Fruit fly (Drosophila melanogaster) whole organism, wandering third instar larva: Measurements from ENCODE around the gene CG10663.

Source experiments
- Abd-B ChIP-seq: fragments of >200 bp; optimal IDR thresholded peaks from 2 replicates; lab custom pipeline; 2017; ENCODE audit warnings: missing biosample characterization, missing genetic modification characterization
- CG32264 ChIP-seq: fragments of 200-800 bp; sonication (Bioruptor generic); optimal IDR thresholded peaks from 2 replicates; lab custom pipeline; 2016; ENCODE audit warnings: missing biosample characterization, missing genetic modification characterization
- CG9705 ChIP-seq: fragments of 200-800 bp; sonication (Bioruptor generic); optimal IDR thresholded peaks from 2 replicates; lab custom pipeline; 2018; ENCODE audit warnings: missing biosample characterization, mild to moderate bottlenecking, missing genetic modification characterization
- CrebA ChIP-seq: fragments of 200-800 bp; sonication (Bioruptor generic); optimal IDR thresholded peaks from 2 replicates; lab custom pipeline; 2016; ENCODE audit warnings: missing biosample characterization, mild to moderate bottlenecking, missing genetic modification characterization, borderline replicate concordance
- Dfd ChIP-seq: fragments of >200 bp; optimal IDR thresholded peaks from 2 replicates; lab custom pipeline; 2017; ENCODE audit warnings: missing biosample characterization, missing genetic modification characterization
- Dif ChIP-seq: fragments of 200-275, 200-300 bp; sonication (Bioruptor generic); optimal IDR thresholded peaks from 2 replicates; lab custom pipeline; 2018; ENCODE audit warnings: missing biosample characterization, missing genetic modification characterization; ENCODE audit not compliant: partially characterized antibody
- GATAd ChIP-seq: sonication (Bioruptor generic); optimal IDR thresholded peaks from 2 replicates; lab custom pipeline; 2016; ENCODE audit warnings: missing biosample characterization, missing genetic modification characterization
- HLH106 ChIP-seq: fragments of 200-800 bp; optimal IDR thresholded peaks from 3 replicates; lab custom pipeline; 2019; ENCODE audit warnings: missing biosample characterization, mild to moderate bottlenecking, missing genetic modification characterization, moderate library complexity
- Hnf4 ChIP-seq: fragments of 200-800 bp; sonication (Bioruptor generic); optimal IDR thresholded peaks from 2 replicates; lab custom pipeline; 2016; ENCODE audit warnings: missing biosample characterization, mild to moderate bottlenecking, missing genetic modification characterization
- Hr78 ChIP-seq: fragments of >200 bp; optimal IDR thresholded peaks from 2 replicates; lab custom pipeline; 2017; ENCODE audit warnings: missing biosample characterization, missing genetic modification characterization
- Hr83 ChIP-seq: fragments of 200-300 bp; sonication (Bioruptor generic); optimal IDR thresholded peaks from 2 replicates; lab custom pipeline; 2016; ENCODE audit warnings: missing biosample characterization, mild to moderate bottlenecking, missing genetic modification characterization, moderate library complexity; ENCODE audit not compliant: poor library complexity, severe bottlenecking
- Jra ChIP-seq: sonication (Bioruptor generic); optimal IDR thresholded peaks from 2 replicates; lab custom pipeline; 2016; ENCODE audit warnings: missing biosample characterization, missing genetic modification characterization
- N ChIP-seq: fragments of >200 bp; optimal IDR thresholded peaks from 2 replicates; lab custom pipeline; 2018; ENCODE audit warnings: missing biosample characterization, missing external identifiers, missing genetic modification characterization
- Sp1 ChIP-seq: fragments of 200-800 bp; sonication (Bioruptor generic); optimal IDR thresholded peaks from 3 replicates; lab custom pipeline; 2019; ENCODE audit warnings: missing biosample characterization, mild to moderate bottlenecking, missing genetic modification characterization, moderate library complexity
- Vsx2 ChIP-seq: fragments of 200-300, 225-300 bp; sonication (Bioruptor generic); optimal IDR thresholded peaks from 2 replicates; lab custom pipeline; 2018; ENCODE audit warnings: missing biosample characterization, missing genetic modification characterization; ENCODE audit not compliant: partially characterized antibody
- br ChIP-seq: fragments of 200-800 bp; sonication (Bioruptor generic); optimal IDR thresholded peaks from 2 replicates; lab custom pipeline; 2016; ENCODE audit warnings: missing biosample characterization, missing genetic modification characterization
- dl ChIP-seq, 2 experiments: fragments of 175-275, 200-275 bp in 1 of 2; fragments of 200-275 bp in 1 of 2; sonication (Bioruptor generic); optimal IDR thresholded peaks; lab custom pipeline; 2018; ENCODE audit warnings: mild to moderate bottlenecking in 2 of 2, missing biosample characterization in 2 of 2, missing genetic modification characterization in 2 of 2, moderate library complexity in 2 of 2; ENCODE audit not compliant: partially characterized antibody in 2 of 2, insufficient read depth in 1 of 2
- dmrt93B ChIP-seq: fragments of 200-800 bp; sonication (Bioruptor generic); optimal IDR thresholded peaks from 2 replicates; lab custom pipeline; 2018; ENCODE audit warnings: missing biosample characterization, mild to moderate bottlenecking, missing genetic modification characterization
- dsf ChIP-seq: sonication (Bioruptor generic); optimal IDR thresholded peaks from 2 replicates; lab custom pipeline; 2016; ENCODE audit warnings: missing biosample characterization, missing genetic modification characterization, borderline replicate concordance
- ey ChIP-seq: fragments of 200-800 bp; sonication (Bioruptor generic); optimal IDR thresholded peaks from 2 replicates; lab custom pipeline; 2016; ENCODE audit warnings: missing biosample characterization, missing genetic modification characterization
- foxo ChIP-seq, 2 experiments: fragments of 200-800 bp; sonication (Bioruptor generic); optimal IDR thresholded peaks; 2 replicates in 1 of 2; 3 replicates in 1 of 2; lab custom pipeline; 2016 to 2017; ENCODE audit warnings: missing biosample characterization in 2 of 2, missing genetic modification characterization in 2 of 2
- fru ChIP-seq: fragments of 200-800 bp; sonication (Bioruptor generic); optimal IDR thresholded peaks from 3 replicates; lab custom pipeline; 2016; ENCODE audit warnings: missing biosample characterization, mild to moderate bottlenecking, missing genetic modification characterization
- h ChIP-seq: fragments of 200-800 bp; sonication (Bioruptor generic); optimal IDR thresholded peaks from 3 replicates; lab custom pipeline; 2016; ENCODE audit warnings: missing biosample characterization, mild to moderate bottlenecking, missing genetic modification characterization
- jim ChIP-seq: fragments of 175-275, 200-325 bp; sonication (Bioruptor generic); optimal IDR thresholded peaks from 2 replicates; lab custom pipeline; 2016; ENCODE audit warnings: missing biosample characterization, mild to moderate bottlenecking, missing genetic modification characterization
- lola ChIP-seq: fragments of >200 bp; optimal IDR thresholded peaks from 2 replicates; lab custom pipeline; 2017; ENCODE audit warnings: missing biosample characterization, missing genetic modification characterization
- pan ChIP-seq: fragments of >200 bp; optimal IDR thresholded peaks from 2 replicates; lab custom pipeline; 2017
- psq ChIP-seq: fragments of 200-800 bp; sonication (Bioruptor generic); optimal IDR thresholded peaks from 3 replicates; lab custom pipeline; 2017; ENCODE audit warnings: missing biosample characterization, mild to moderate bottlenecking, missing genetic modification characterization, moderate library complexity
- rgr ChIP-seq: fragments of 200-800 bp; sonication (Bioruptor generic); optimal IDR thresholded peaks from 3 replicates; lab custom pipeline; 2016; ENCODE audit warnings: missing biosample characterization, mild to moderate bottlenecking, missing genetic modification characterization
- sage ChIP-seq: fragments of 200-800 bp; sonication (Bioruptor generic); optimal IDR thresholded peaks from 2 replicates; lab custom pipeline; 2016; ENCODE audit warnings: missing biosample characterization, mild to moderate bottlenecking, missing genetic modification characterization
- tai ChIP-seq: sonication (Bioruptor generic); optimal IDR thresholded peaks from 2 replicates; lab custom pipeline; 2016; ENCODE audit warnings: missing biosample characterization, missing genetic modification characterization
- usp ChIP-seq: fragments of >200 bp; optimal IDR thresholded peaks from 2 replicates; lab custom pipeline; 2017; ENCODE audit warnings: missing biosample characterization, missing genetic modification characterization

Gene CG10663

dm6 chr3L:12456916-12457662 is 27.7 kb downstream of the CG10663 start (continued):
- peak; percentile 56 for TF ChIP-seq HLH106 (tag; lab: Kevin White, UChicago)
- peak; percentile 42 for TF ChIP-seq ey (GFP tag; lab: Kevin White, UChicago)
- no peak for TF ChIP-seq tai (GFP tag; lab: Kevin White, UChicago)
- TF ChIP-seq dsf (GFP tag; lab: Kevin White, UChicago): no peak

DNA sequence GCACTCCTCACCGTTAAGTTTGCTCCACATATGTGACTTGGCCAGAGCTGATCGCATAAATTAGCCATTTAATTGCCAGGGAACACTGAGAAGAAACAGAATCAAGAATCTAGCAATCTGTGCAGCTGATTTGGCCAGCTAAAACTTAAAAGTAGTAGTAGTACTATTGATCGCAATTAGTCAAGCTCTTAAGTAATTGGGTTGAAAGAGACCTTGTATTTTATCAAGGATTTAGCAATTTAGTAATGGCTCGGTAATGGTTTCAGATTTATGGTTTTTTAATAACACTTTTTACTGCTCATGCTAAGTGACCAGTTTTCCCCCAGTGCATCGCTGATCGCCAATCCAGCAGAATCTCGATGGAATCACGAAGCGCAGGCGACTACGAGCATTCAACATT is 29.8 kb downstream of the CG10663 start:
- TF ChIP-seq Dfd (GFP tag; lab: Kevin White, UChicago) (no peak), Dif (no peak), dsf (GFP tag; lab: Kevin White, UChicago) (no peak)

DNA sequence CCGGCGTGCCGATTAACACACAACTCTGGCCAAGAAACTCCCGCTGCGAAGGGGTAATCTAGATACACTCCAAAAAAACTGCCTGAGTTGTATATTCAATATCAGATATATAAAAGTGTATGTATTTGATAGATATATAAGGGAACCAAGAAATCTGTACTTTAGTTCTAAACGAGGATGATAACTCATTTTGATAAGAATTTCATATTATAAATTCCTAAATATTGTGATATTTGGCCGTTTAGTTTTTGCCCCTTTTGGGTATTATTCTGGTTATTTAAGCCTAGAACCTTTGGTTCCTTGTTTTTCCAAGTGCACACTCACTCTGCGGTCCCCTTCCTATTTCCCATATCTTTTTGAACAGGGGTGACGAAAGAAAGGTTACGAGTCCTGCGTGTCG is 31.3 kb downstream of the CG10663 start:
- no peak for TF ChIP-seq CrebA (GFP tag; lab: Kevin White, UChicago)
- TF ChIP-seq dmrt93B: no peak
- TF ChIP-seq dsf (GFP tag; lab: Kevin White, UChicago): no peak
- TF ChIP-seq rgr: no peak
- no peak for TF ChIP-seq tai (GFP tag; lab: Kevin White, UChicago)
- TF ChIP-seq foxo (GFP tag; optimal IDR thresholded peaks at IDR 0.05; lab: Kevin White, UChicago): no peak
- no peak for TF ChIP-seq fru (GFP tag; lab: Kevin White, UChicago)
- TF ChIP-seq HLH106 (tag; lab: Kevin White, UChicago): no peak
- no peak for TF ChIP-seq Hr78 (GFP tag; lab: Kevin White, UChicago)
- no peak for TF ChIP-seq Vsx2 (GFP tag; lab: Kevin White, UChicago)
- TF ChIP-seq Hr83: no peak
- no peak for TF ChIP-seq br
- no peak for TF ChIP-seq Hnf4 (GFP tag; lab: Kevin White, UChicago)
- no peak for TF ChIP-seq lola (GFP tag; lab: Kevin White, UChicago)
- TF ChIP-seq CG32264: no peak
- TF ChIP-seq sage: no peak
- no peak for TF ChIP-seq jim (GFP tag; lab: Kevin White, UChicago)
- no peak for TF ChIP-seq Jra (GFP tag; lab: Kevin White, UChicago)
- no peak for TF ChIP-seq CG9705
- no peak for TF ChIP-seq ey (GFP tag; lab: Kevin White, UChicago)

dm6 chr3L:12447501-12447900 is 37.3 kb downstream of the CG10663 start:
- no peak for TF ChIP-seq rgr

dm6 chr3L:12447081-12447480 is 37.8 kb downstream of the CG10663 start:
- TF ChIP-seq Sp1: no peak
- no peak for TF ChIP-seq dmrt93B
- no peak for TF ChIP-seq sage
- no peak for TF ChIP-seq N
- TF ChIP-seq tai (GFP tag; lab: Kevin White, UChicago): no peak
- no peak for TF ChIP-seq usp (GFP tag; lab: Kevin White, UChicago)
- no peak for TF ChIP-seq Abd-B (GFP tag; lab: Kevin White, UChicago)
- TF ChIP-seq psq (GFP tag; lab: Kevin White, UChicago): no peak
- TF ChIP-seq dl (GFP tag; optimal IDR thresholded peaks at IDR 0.05; lab: Kevin White, UChicago; ENCODE audit: insufficient read depth in 1 of 2, partially characterized antibody in 2 of 2): no peak
- TF ChIP-seq fru (GFP tag; lab: Kevin White, UChicago): no peak
- no peak for TF ChIP-seq h (GFP tag; lab: Kevin White, UChicago)
- no peak for TF ChIP-seq CG9705
- TF ChIP-seq GATAd: no peak
- no peak for TF ChIP-seq jim (GFP tag; lab: Kevin White, UChicago)
- TF ChIP-seq br: no peak
- TF ChIP-seq pan (lab: Kevin White, UChicago): no peak
- TF ChIP-seq HLH106 (tag; lab: Kevin White, UChicago): no peak
